Fruit fly (Drosophila melanogaster) whole organism, adult: ENCODE data around the gene CG9806.

Experiments used
- CG12768 ChIP-seq: fragments of 200-800 bp; sonication (Bioruptor generic); optimal IDR thresholded peaks from 2 replicates; lab custom pipeline; 2017; ENCODE audit warnings: missing biosample characterization, missing genetic modification characterization, mild to moderate bottlenecking, moderate library complexity, missing genetic modification reagents
- CG14711 ChIP-seq: fragments of 200-800 bp; sonication (Bioruptor generic); optimal IDR thresholded peaks from 2 replicates; lab custom pipeline; 2018; ENCODE audit warnings: missing biosample characterization, mild to moderate bottlenecking, missing genetic modification characterization, moderate library complexity
- CG1620 ChIP-seq: fragments of 200-800 bp; sonication (Bioruptor generic); optimal IDR thresholded peaks from 2 replicates; lab custom pipeline; 2016; ENCODE audit warnings: missing biosample characterization, missing genetic modification characterization
- CG33017 ChIP-seq: fragments of 200-800 bp; sonication (Bioruptor generic); optimal IDR thresholded peaks from 2 replicates; lab custom pipeline; 2018; ENCODE audit warnings: missing biosample characterization, mild to moderate bottlenecking, missing genetic modification characterization, moderate library complexity
- CG5204 ChIP-seq: fragments of 200-800 bp; sonication (Bioruptor generic); optimal IDR thresholded peaks from 2 replicates; lab custom pipeline; 2016; ENCODE audit warnings: missing biosample characterization, missing genetic modification characterization
- Clk ChIP-seq: fragments of 200-800 bp; sonication (Bioruptor generic); optimal IDR thresholded peaks from 2 replicates; lab custom pipeline; 2017; ENCODE audit warnings: missing biosample characterization, missing genetic modification characterization
- Crg-1 ChIP-seq: fragments of 200-800 bp; sonication (Bioruptor generic); optimal IDR thresholded peaks from 2 replicates; lab custom pipeline; 2016; ENCODE audit warnings: missing biosample characterization, missing genetic modification characterization
- Mnt ChIP-seq: fragments of 200-800 bp; sonication (Bioruptor generic); optimal IDR thresholded peaks from 2 replicates; lab custom pipeline; 2016; ENCODE audit warnings: missing biosample characterization, mild to moderate bottlenecking, missing genetic modification characterization
- bab1 ChIP-seq: fragments of 200-800 bp; sonication (Bioruptor generic); optimal IDR thresholded peaks from 3 replicates; lab custom pipeline; 2019; ENCODE audit warnings: missing biosample characterization, mild to moderate bottlenecking, missing genetic modification characterization, moderate library complexity
- kay ChIP-seq: fragments of 200-800 bp; sonication (Bioruptor generic); peaks from one replicate; lab custom pipeline; 2016; ENCODE audit warnings: missing biosample characterization, missing genetic modification characterization, borderline replicate concordance
- ovo ChIP-seq: fragments of 200-800 bp; sonication (Bioruptor generic); optimal IDR thresholded peaks from 2 replicates; lab custom pipeline; 2016; ENCODE audit warnings: missing biosample characterization, missing genetic modification characterization
- tj ChIP-seq: fragments of 200-800 bp; sonication (Bioruptor generic); optimal IDR thresholded peaks from 3 replicates; lab custom pipeline; 2017; ENCODE audit warnings: missing biosample characterization, mild to moderate bottlenecking, missing genetic modification characterization, moderate library complexity

DNA sequence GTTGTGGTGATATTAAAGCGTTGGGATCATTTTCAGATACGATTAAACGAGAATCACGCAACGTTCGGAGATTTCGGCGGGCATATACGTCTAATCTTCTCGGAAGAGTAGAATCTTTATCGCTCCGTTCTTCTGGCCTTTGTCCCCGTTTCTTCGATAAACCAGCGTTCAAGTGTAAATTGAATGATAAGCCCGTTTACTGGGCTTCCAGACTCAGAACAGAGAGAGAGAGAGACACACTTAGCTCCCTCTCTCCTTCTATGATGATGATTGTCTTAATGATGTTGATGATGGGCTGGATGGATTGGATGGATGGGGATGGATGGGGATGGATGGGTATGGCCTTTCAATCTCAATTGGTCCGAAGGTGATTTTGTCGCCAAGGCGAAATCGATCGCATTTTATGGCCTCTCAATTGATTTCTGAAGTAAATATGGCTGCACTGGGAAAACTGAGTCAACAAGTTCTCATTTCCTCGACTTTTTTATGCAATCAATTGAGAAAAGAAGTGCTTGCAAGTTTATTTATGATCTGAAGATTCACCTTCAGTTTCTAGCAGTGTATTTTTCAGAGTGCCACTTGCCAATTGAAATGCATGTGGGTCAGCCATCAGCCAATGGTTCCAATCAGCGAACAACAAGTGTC, 46.3 kb downstream of the CG9806 start:
- TF ChIP-seq tj (GFP tag; lab: Kevin White, UChicago): no peak
- no peak for TF ChIP-seq CG33017 (tag; lab: Kevin White, UChicago)
- TF ChIP-seq CG5204: no peak
- no peak for TF ChIP-seq Clk
- no peak for TF ChIP-seq CG12768 (GFP tag; lab: Kevin White, UChicago)
- TF ChIP-seq ovo: no peak
- TF ChIP-seq kay (GFP tag; lab: Kevin White, UChicago): no peak
- no peak for TF ChIP-seq CG14711
- no peak for TF ChIP-seq Crg-1 (GFP tag; lab: Kevin White, UChicago)
- no peak for TF ChIP-seq bab1
- no peak for TF ChIP-seq Mnt (GFP tag; lab: Kevin White, UChicago)
- no peak for TF ChIP-seq CG1620 (GFP tag; lab: Kevin White, UChicago)
